Fruit fly (Drosophila melanogaster) whole organism, embryonic: ENCODE measurements around the gene Spn28B.

Experiments used
- Abd-B ChIP-seq: fragments of 200-800 bp; sonication (Bioruptor generic); optimal IDR thresholded peaks from 2 replicates; lab custom pipeline; 2018; ENCODE audit warnings: missing biosample characterization, mild to moderate bottlenecking, missing genetic modification characterization, moderate library complexity
- Atf-2 ChIP-seq: fragments of 200-800 bp; sonication (Bioruptor generic); optimal IDR thresholded peaks from 2 replicates; lab custom pipeline; 2016; ENCODE audit warnings: missing biosample characterization, missing genetic modification characterization
- Awh ChIP-seq: fragments of 200-800 bp; sonication (Bioruptor generic); IDR thresholded peaks from 2 replicates; pipeline ENCODE4, ENCODE4 v1.3.6; 2022; ENCODE audit warnings: missing biosample characterization, missing genetic modification characterization
- B-H2 ChIP-seq: fragments of 200-800 bp; sonication (Bioruptor generic); optimal IDR thresholded peaks from 2 replicates; lab custom pipeline; 2018; ENCODE audit warnings: missing biosample characterization, mild to moderate bottlenecking, missing genetic modification characterization
- Bteb2 ChIP-seq: fragments of 200-800 bp; sonication (Bioruptor generic); optimal IDR thresholded peaks from 2 replicates; lab custom pipeline; 2016; ENCODE audit warnings: missing biosample characterization, missing genetic modification characterization
- CG10321 ChIP-seq: fragments of 200-800 bp; sonication (Bioruptor generic); IDR thresholded peaks from 2 replicates; pipeline ENCODE4 v1.3.6; 2022; ENCODE audit warnings: missing biosample characterization, missing genetic modification characterization
- CG10366 ChIP-seq: fragments of 200-800 bp; sonication (Bioruptor generic); IDR thresholded peaks from 2 replicates; pipeline ENCODE4 v1.3.6; 2022; ENCODE audit warnings: missing biosample characterization, missing genetic modification characterization
- CG11247 ChIP-seq: fragments of 200-800 bp; sonication (Bioruptor generic); IDR thresholded peaks from 2 replicates; pipeline ENCODE4 v1.3.6; 2022; ENCODE audit warnings: missing biosample characterization, missing genetic modification characterization
- CG11504 ChIP-seq: fragments of 200-800 bp; sonication (Bioruptor generic); optimal IDR thresholded peaks from 3 replicates; lab custom pipeline; 2019; ENCODE audit warnings: missing biosample characterization, mild to moderate bottlenecking, missing genetic modification characterization, moderate library complexity
- CG12659 ChIP-seq: fragments of 200-800 bp; sonication (Bioruptor generic); optimal IDR thresholded peaks from 3 replicates; lab custom pipeline; 2017; ENCODE audit warnings: mild to moderate bottlenecking, missing biosample characterization, missing genetic modification reagents, missing genetic modification characterization
- CG15696 ChIP-seq: fragments of 200-800 bp; sonication (Bioruptor generic); optimal IDR thresholded peaks from 2 replicates; lab custom pipeline; 2019; ENCODE audit warnings: missing biosample characterization, mild to moderate bottlenecking, missing genetic modification characterization, moderate library complexity
- CG16813 ChIP-seq: fragments of 200-800 bp; sonication (Bioruptor generic); IDR thresholded peaks from 3 replicates; pipeline ENCODE4 v1.3.6; 2022; ENCODE audit warnings: missing biosample characterization, missing genetic modification characterization; ENCODE audit not compliant: partially characterized antibody
- CG16815 ChIP-seq: fragments of 200-800 bp; sonication (Bioruptor generic); optimal IDR thresholded peaks from 3 replicates; lab custom pipeline; 2017; ENCODE audit warnings: missing biosample characterization, mild to moderate bottlenecking, missing genetic modification characterization
- CG1832 ChIP-seq: fragments of 200-800 bp; sonication (Bioruptor generic); optimal IDR thresholded peaks from 2 replicates; lab custom pipeline; 2017; ENCODE audit warnings: missing biosample characterization, mild to moderate bottlenecking, missing genetic modification characterization, inconsistent platforms
- CG2678 ChIP-seq: fragments of 200-800 bp; sonication (Bioruptor generic); optimal IDR thresholded peaks from 3 replicates; lab custom pipeline; 2019; ENCODE audit warnings: missing biosample characterization, mild to moderate bottlenecking, missing genetic modification characterization, moderate library complexity
- CG3065 ChIP-seq: fragments of 200-800 bp; sonication (Bioruptor generic); optimal IDR thresholded peaks from 2 replicates; lab custom pipeline; 2016; ENCODE audit warnings: missing biosample characterization, missing genetic modification characterization
- CG33213 ChIP-seq: fragments of 200-800 bp; sonication (Bioruptor generic); optimal IDR thresholded peaks from 3 replicates; lab custom pipeline; 2016; ENCODE audit warnings: missing biosample characterization, missing genetic modification characterization
- CG34224 ChIP-seq: fragments of 200-800 bp; sonication (Bioruptor generic); IDR thresholded peaks from 3 replicates; pipeline ENCODE4 v1.3.6; 2022; ENCODE audit warnings: missing biosample characterization, missing genetic modification characterization; ENCODE audit not compliant: partially characterized antibody
- CG34376 ChIP-seq: fragments of 200-800 bp; sonication (Bioruptor generic); optimal IDR thresholded peaks from 2 replicates; lab custom pipeline; 2018; ENCODE audit warnings: missing biosample characterization, mild to moderate bottlenecking, missing genetic modification characterization
- CG5180 ChIP-seq: fragments of 200-800 bp; sonication (Bioruptor generic); optimal IDR thresholded peaks from 3 replicates; lab custom pipeline; 2017; ENCODE audit warnings: missing biosample characterization, missing genetic modification characterization, mild to moderate bottlenecking, moderate library complexity, missing genetic modification reagents
- CG6683 ChIP-seq: fragments of 200-800 bp; sonication (Bioruptor generic); optimal IDR thresholded peaks from 2 replicates; lab custom pipeline; 2017; ENCODE audit warnings: missing biosample characterization, mild to moderate bottlenecking, missing genetic modification characterization, missing genetic modification reagents
- CG7839 ChIP-seq: fragments of 200-800 bp; sonication (Bioruptor generic); optimal IDR thresholded peaks from 3 replicates; lab custom pipeline; 2018; ENCODE audit warnings: missing biosample characterization, mild to moderate bottlenecking, missing genetic modification characterization, moderate library complexity
- CG8478 ChIP-seq: fragments of >200 bp; optimal IDR thresholded peaks from 2 replicates; lab custom pipeline; 2018
- CG9932 ChIP-seq: fragments of 200-800 bp; sonication (Bioruptor generic); IDR thresholded peaks from 2 replicates; pipeline ENCODE4 v1.3.6; 2022; ENCODE audit warnings: missing biosample characterization, missing genetic modification characterization
- E2f2 ChIP-seq: fragments of 200-800 bp; sonication (Bioruptor generic); IDR thresholded peaks from 2 replicates; pipeline ENCODE4 v1.3.6; 2022; ENCODE audit warnings: missing biosample characterization, missing genetic modification characterization
- Elba2 ChIP-seq: fragments of 200-800 bp; sonication (Bioruptor generic); optimal IDR thresholded peaks from 3 replicates; lab custom pipeline; 2016; ENCODE audit warnings: missing biosample characterization, missing genetic modification characterization
- Ets65A ChIP-seq: fragments of 200-800 bp; sonication (Bioruptor generic); peaks from one replicate; lab custom pipeline; 2016; ENCODE audit warnings: missing biosample characterization, missing genetic modification characterization
- Hr3 ChIP-seq: fragments of 200-800 bp; sonication (Bioruptor generic); optimal IDR thresholded peaks from 3 replicates; lab custom pipeline; 2016; ENCODE audit warnings: missing biosample characterization, missing genetic modification characterization
- Jarid2 ChIP-seq: fragments of 200-800 bp; sonication (Bioruptor generic); optimal IDR thresholded peaks from 3 replicates; lab custom pipeline; 2017; ENCODE audit warnings: mild to moderate bottlenecking, missing biosample characterization, missing genetic modification reagents, missing genetic modification characterization
- Med ChIP-seq: fragments of 200-800 bp; sonication (Bioruptor generic); peaks from one replicate; lab custom pipeline; 2016; ENCODE audit warnings: missing biosample characterization, missing genetic modification characterization, mild to moderate bottlenecking, inconsistent platforms, moderate library complexity
- Scr ChIP-seq: fragments of 200-800 bp; sonication (Bioruptor generic); IDR thresholded peaks from 2 replicates; pipeline ENCODE4 v1.3.6; 2022; ENCODE audit warnings: missing biosample characterization, missing genetic modification characterization; ENCODE audit not compliant: partially characterized antibody
- Ssrp ChIP-seq: fragments of 200-800 bp; sonication (Bioruptor generic); optimal IDR thresholded peaks from 2 replicates; lab custom pipeline; 2018; ENCODE audit warnings: missing biosample characterization, mild to moderate bottlenecking, missing genetic modification characterization, moderate library complexity
- Trl ChIP-seq, 3 experiments: fragments of >200 bp in 2 of 3; fragments of 200-800 bp in 1 of 3; sonication (Bioruptor generic) in 1 of 3; optimal IDR thresholded peaks; 2 replicates in 1 of 3; 3 replicates in 2 of 3; lab custom pipeline; 2016 to 2017; ENCODE audit warnings: missing biosample characterization in 1 of 3, missing genetic modification characterization in 1 of 3
- bab2 ChIP-seq: fragments of 200-800 bp; sonication (Bioruptor generic); optimal IDR thresholded peaks from 2 replicates; lab custom pipeline; 2016; ENCODE audit warnings: missing biosample characterization, missing genetic modification characterization
- bigmax ChIP-seq: fragments of 200-800 bp; sonication (Bioruptor generic); optimal IDR thresholded peaks from 2 replicates; lab custom pipeline; 2018; ENCODE audit warnings: missing biosample characterization, mild to moderate bottlenecking, missing genetic modification characterization
- chn ChIP-seq: fragments of 200-800 bp; sonication (Bioruptor generic); optimal IDR thresholded peaks from 2 replicates; lab custom pipeline; 2016; ENCODE audit warnings: missing biosample characterization, missing genetic modification characterization
- cwo ChIP-seq: fragments of 200-800 bp; sonication (Bioruptor generic); optimal IDR thresholded peaks from 3 replicates; lab custom pipeline; 2017; ENCODE audit warnings: missing biosample characterization, missing genetic modification characterization, mild to moderate bottlenecking, moderate library complexity, missing genetic modification reagents
- dati ChIP-seq: fragments of 200-800 bp; sonication (Bioruptor generic); IDR thresholded peaks from 2 replicates; pipeline ENCODE4 v1.3.6; 2022; ENCODE audit warnings: missing biosample characterization, missing genetic modification characterization
- dm ChIP-seq: fragments of 200-800 bp; sonication (Bioruptor generic); optimal IDR thresholded peaks from 3 replicates; lab custom pipeline; 2016; ENCODE audit warnings: missing biosample characterization, missing genetic modification characterization
- fd96Cb ChIP-seq: fragments of 200-800 bp; sonication (Bioruptor generic); optimal IDR thresholded peaks from 2 replicates; lab custom pipeline; 2018; ENCODE audit warnings: missing biosample characterization, mild to moderate bottlenecking, missing genetic modification characterization, moderate library complexity
- grau ChIP-seq: fragments of 200-800 bp; optimal IDR thresholded peaks from 3 replicates; lab custom pipeline; 2019; ENCODE audit warnings: missing biosample characterization, mild to moderate bottlenecking, missing genetic modification characterization, moderate library complexity
- kni ChIP-seq: fragments of 200-800 bp; sonication (Bioruptor generic); optimal IDR thresholded peaks from 3 replicates; lab custom pipeline; 2017; ENCODE audit warnings: mild to moderate bottlenecking, missing biosample characterization, missing genetic modification reagents, missing genetic modification characterization
- lbe ChIP-seq: fragments of 200-800 bp; sonication (Bioruptor generic); optimal IDR thresholded peaks from 2 replicates; lab custom pipeline; 2016; ENCODE audit warnings: missing biosample characterization, mild to moderate bottlenecking, missing genetic modification characterization
- scrt ChIP-seq: fragments of 200-800 bp; sonication (Bioruptor generic); optimal IDR thresholded peaks from 2 replicates; lab custom pipeline; 2018; ENCODE audit warnings: missing biosample characterization, mild to moderate bottlenecking, missing genetic modification characterization, moderate library complexity
- seq ChIP-seq: fragments of 200-800 bp; sonication (Bioruptor generic); IDR thresholded peaks from 2 replicates; pipeline ENCODE4 v1.3.6; 2022; ENCODE audit warnings: missing biosample characterization, missing genetic modification characterization
- sob ChIP-seq: fragments of 200-800 bp; sonication (Bioruptor generic); IDR thresholded peaks from 2 replicates; pipeline ENCODE4 v1.3.6; 2022; ENCODE audit warnings: missing biosample characterization, missing genetic modification characterization
- tin ChIP-seq: fragments of 200-800 bp; sonication (Bioruptor generic); optimal IDR thresholded peaks from 3 replicates; lab custom pipeline; 2016; ENCODE audit warnings: missing biosample characterization, missing genetic modification characterization
- tll ChIP-seq, 2 experiments: fragments of 200-800 bp in 1 of 2; fragments of >200 bp in 1 of 2; sonication (Bioruptor generic) in 1 of 2; optimal IDR thresholded peaks; 2 replicates each; lab custom pipeline; 2017 to 2019; ENCODE audit warnings: missing biosample characterization in 2 of 2, missing genetic modification characterization in 2 of 2, mild to moderate bottlenecking in 1 of 2, moderate library complexity in 1 of 2
- unpg ChIP-seq: fragments of 200-800 bp; sonication (Bioruptor generic); optimal IDR thresholded peaks from 3 replicates; lab custom pipeline; 2018; ENCODE audit warnings: missing biosample characterization, mild to moderate bottlenecking, missing genetic modification characterization, moderate library complexity
- usp ChIP-seq: fragments of >200 bp; optimal IDR thresholded peaks from 2 replicates; lab custom pipeline; 2017; ENCODE audit warnings: missing biosample characterization, missing genetic modification characterization
- vnd ChIP-seq: fragments of 200-800 bp; sonication (Bioruptor generic); IDR thresholded peaks from 3 replicates; pipeline ENCODE4 v1.3.6; 2022; ENCODE audit warnings: missing biosample characterization, missing genetic modification characterization; ENCODE audit not compliant: partially characterized antibody

The Spn28B gene

DNA sequence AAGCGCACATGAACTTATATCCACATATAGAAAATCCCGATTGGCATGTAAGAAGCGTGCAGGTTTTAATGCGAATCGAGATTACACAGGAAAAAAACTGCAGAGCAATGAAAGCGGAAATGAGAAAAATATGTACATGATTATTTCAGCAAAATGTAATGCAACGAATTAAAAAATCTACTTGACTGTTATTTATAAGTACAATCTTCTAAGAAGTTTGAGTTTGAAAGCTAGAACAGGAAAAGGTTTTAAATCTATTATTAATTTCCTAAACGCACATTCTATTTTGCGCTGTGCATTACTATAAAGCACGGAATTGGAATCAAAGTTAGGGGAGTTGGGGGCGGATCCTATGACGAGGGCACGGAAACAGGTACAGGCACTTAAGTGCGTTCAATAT is 20.2 kb downstream of the Spn28B start (continued):
- TF ChIP-seq tll (GFP tag; optimal IDR thresholded peaks at IDR 0.05; lab: Kevin White, UChicago) (no peak), Atf-2 (GFP tag; lab: Kevin White, UChicago) (no peak), Abd-B (GFP tag; lab: Kevin White, UChicago) (no peak), Jarid2 (GFP tag; lab: Kevin White, UChicago) (no peak), CG3065 (GFP tag; lab: Kevin White, UChicago) (no peak), CG5180 (GFP tag; lab: Kevin White, UChicago) (no peak), Scr (no peak), Med (GFP tag; lab: Kevin White, UChicago) (peak; percentile 79), scrt (GFP tag; lab: Kevin White, UChicago) (no peak), CG9932 (GFP tag; lab: Robert Waterston, UW) (peak; percentile 68), chn (GFP tag; lab: Kevin White, UChicago) (no peak), CG33213 (GFP tag; lab: Kevin White, UChicago) (no peak), Ets65A (GFP tag; lab: Kevin White, UChicago) (no peak), CG6683 (GFP tag; lab: Kevin White, UChicago) (no peak), tin (GFP tag; lab: Kevin White, UChicago) (no peak), dati (GFP tag; lab: Robert Waterston, UW) (no peak), CG34376 (GFP tag; lab: Kevin White, UChicago) (no peak), bigmax (GFP tag; lab: Kevin White, UChicago) (no peak), CG15696 (tag; lab: Kevin White, UChicago) (no peak), CG8478 (lab: Kevin White, UChicago) (no peak), cwo (GFP tag; lab: Kevin White, UChicago) (peak; percentile 42), CG10321 (GFP tag; lab: Robert Waterston, UW) (no peak), E2f2 (no peak), CG7839 (tag; lab: Kevin White, UChicago) (peak; percentile 47), CG2678 (tag; lab: Kevin White, UChicago) (peak; percentile 60), unpg (GFP tag; lab: Kevin White, UChicago) (peak; percentile 43), sob (GFP tag; lab: Robert Waterston, UW) (no peak), CG16815 (GFP tag; lab: Kevin White, UChicago) (peak; percentile 9), B-H2 (no peak), CG10366 (GFP tag; lab: Robert Waterston, UW) (no peak), dm (GFP tag; lab: Kevin White, UChicago) (no peak), CG34224 (GFP tag; lab: Robert Waterston, UW) (no peak), CG11504 (tag; lab: Kevin White, UChicago) (peak; percentile 44), CG16813 (GFP tag; lab: Robert Waterston, UW) (no peak), kni (GFP tag; lab: Kevin White, UChicago) (no peak), bab2 (no peak), Bteb2 (GFP tag; lab: Kevin White, UChicago) (no peak), Elba2 (no peak), vnd (no peak), fd96Cb (tag; lab: Kevin White, UChicago) (no peak), Hr3 (no peak), usp (GFP tag; lab: Kevin White, UChicago) (no peak), lbe (GFP tag; lab: Kevin White, UChicago) (no peak), grau (tag; lab: Kevin White, UChicago) (peak; percentile 43), CG12659 (no peak), Trl (optimal IDR thresholded peaks at IDR 0.05; lab: Kevin White, UChicago) (no peak), Trl (GFP tag; optimal IDR thresholded peaks at IDR 0.05; lab: Kevin White, UChicago) (no peak), Awh (GFP tag; lab: Robert Waterston, UW) (no peak), Ssrp (tag; lab: Kevin White, UChicago) (no peak), CG11247 (GFP tag; lab: Robert Waterston, UW) (no peak), CG1832 (GFP tag; lab: Kevin White, UChicago) (no peak), seq (GFP tag; lab: Robert Waterston, UW) (no peak)
